Worm (Caenorhabditis elegans) whole organism, early embryonic: Measurements from ENCODE around the gene F10C2.5.

ENCODE experiments used
- B0310.2 ChIP-seq: sonication (generic microtip); optimal IDR thresholded peaks from 2 replicates; lab custom pipeline; 2016; ENCODE audit warnings: mild to moderate bottlenecking, missing genetic modification characterization, missing compliant biosample characterization
- ama-1 ChIP-seq: fragments of 150-350 bp; optimal IDR thresholded peaks from 2 replicates; lab custom pipeline; 2014
- scrt-1 ChIP-seq: fragments of 200-800 bp; sonication (Bioruptor generic); IDR thresholded peaks from 2 replicates; pipeline ENCODE4 v1.3.6; 2022; ENCODE audit warnings: missing genetic modification characterization, missing compliant biosample characterization
- tbx-37 ChIP-seq: fragments of 200-800 bp; sonication (Bioruptor generic); conservative IDR thresholded peaks from 2 replicates; pipeline ENCODE4 v1.3.6; 2022; ENCODE audit warnings: missing genetic modification reagents, missing genetic modification characterization, missing compliant biosample characterization

ce11 chrV:12026878-12027477 is 18.3 kb upstream of the F10C2.5 start:
- no peak for TF ChIP-seq ama-1
- no peak for TF ChIP-seq scrt-1 (GFP tag; lab: Robert Waterston, UW)
- TF ChIP-seq tbx-37 (GFP tag; lab: Robert Waterston, UW) = no peak
- no peak for TF ChIP-seq B0310.2 (tag; lab: Kevin White, UChicago)
